Worm (Caenorhabditis elegans) whole organism, late embryonic: Measurements from ENCODE around the gene K10D11.4.

Experiments
- C38D4.7 ChIP-seq: fragments of 200-800 bp; sonication (Bioruptor generic); optimal IDR thresholded peaks from 2 replicates; lab custom pipeline; 2018; ENCODE audit warnings: mild to moderate bottlenecking, missing genetic modification characterization, moderate library complexity, missing compliant biosample characterization
- ama-1 ChIP-seq: fragments of 150-350 bp; optimal IDR thresholded peaks from 2 replicates; lab custom pipeline; 2014
- ceh-19 ChIP-seq: fragments of 200-800 bp; sonication (Bioruptor generic); optimal IDR thresholded peaks from 2 replicates; lab custom pipeline; 2018; ENCODE audit warnings: mild to moderate bottlenecking, missing genetic modification characterization, missing compliant biosample characterization
- ceh-24 ChIP-seq: sonication (generic microtip); optimal IDR thresholded peaks from 2 replicates; lab custom pipeline; 2016; ENCODE audit warnings: mild to moderate bottlenecking, missing genetic modification characterization, missing compliant biosample characterization
- ceh-31 ChIP-seq: sonication (generic microtip); optimal IDR thresholded peaks from 2 replicates; lab custom pipeline; 2016; ENCODE audit warnings: missing genetic modification characterization, missing compliant biosample characterization
- ceh-48 ChIP-seq: sonication (generic microtip); optimal IDR thresholded peaks from 2 replicates; lab custom pipeline; 2016; ENCODE audit warnings: missing genetic modification characterization, inconsistent platforms, missing compliant biosample characterization
- elt-4 ChIP-seq: sonication (generic microtip); optimal IDR thresholded peaks from 2 replicates; lab custom pipeline; 2016; ENCODE audit warnings: missing genetic modification characterization, missing compliant biosample characterization
- fkh-10 ChIP-seq: fragments of 150-350 bp; optimal IDR thresholded peaks from 2 replicates; lab custom pipeline; 2014; ENCODE audit warnings: missing biosample characterization, missing genetic modification reagents, missing genetic modification characterization
- gmeb-2 ChIP-seq: sonication (generic microtip); optimal IDR thresholded peaks from 2 replicates; lab custom pipeline; 2016; ENCODE audit warnings: missing genetic modification characterization, inconsistent platforms, missing compliant biosample characterization
- nfya-1 ChIP-seq: sonication (generic microtip); optimal IDR thresholded peaks from 2 replicates; lab custom pipeline; 2017; ENCODE audit warnings: missing genetic modification characterization, mild to moderate bottlenecking, missing compliant biosample characterization, antibody characterized with exemption, moderate library complexity
- npax-4 ChIP-seq: sonication (generic microtip); optimal IDR thresholded peaks from 2 replicates; lab custom pipeline; 2016; ENCODE audit warnings: missing genetic modification characterization, missing compliant biosample characterization
- pha-4 ChIP-seq: fragments of 150-350 bp; optimal IDR thresholded peaks from 2 replicates; lab custom pipeline; 2018; ENCODE audit warnings: missing biosample characterization, missing genetic modification reagents, missing genetic modification characterization
- rnt-1 ChIP-seq: sonication (generic microtip); optimal IDR thresholded peaks from 2 replicates; lab custom pipeline; 2016; ENCODE audit warnings: missing genetic modification characterization, missing compliant biosample characterization
- sox-4 ChIP-seq: sonication (generic microtip); optimal IDR thresholded peaks from 2 replicates; lab custom pipeline; 2017; ENCODE audit warnings: mild to moderate bottlenecking, missing genetic modification characterization, inconsistent platforms, missing compliant biosample characterization

DNA sequence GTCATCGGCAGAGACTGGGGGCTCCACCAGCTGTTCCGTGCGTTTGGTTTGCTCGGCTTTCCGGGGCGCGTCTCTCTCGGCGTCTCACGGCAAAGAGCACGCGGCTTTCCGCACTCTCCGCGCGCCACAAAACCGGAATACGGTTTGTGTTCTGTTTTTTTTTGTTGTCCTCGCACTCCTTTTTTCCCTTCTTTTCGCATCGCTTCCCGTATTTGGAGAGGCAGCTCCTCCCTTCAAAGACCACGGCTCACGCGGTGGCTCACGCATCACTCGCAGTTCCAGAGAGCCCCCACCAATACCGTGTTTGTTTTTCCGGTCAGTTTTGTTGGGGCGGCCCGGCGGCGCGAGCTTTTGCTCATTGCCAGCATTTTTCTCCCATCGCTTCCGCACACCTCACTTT, 28.6 kb upstream of the K10D11.4 start:
- TF ChIP-seq ceh-24 (tag; lab: Kevin White, UChicago), result no peak
- no peak for TF ChIP-seq gmeb-2 (tag; lab: Kevin White, UChicago)
- no peak for TF ChIP-seq fkh-10 (GFP tag; lab: Kevin White, UChicago)
- no peak for TF ChIP-seq ceh-19 (GFP tag; lab: Kevin White, UChicago)
- TF ChIP-seq C38D4.7 (GFP tag; lab: Kevin White, UChicago), result no peak
- TF ChIP-seq rnt-1, result no peak
- no peak for TF ChIP-seq ceh-48 (tag; lab: Kevin White, UChicago)
- no peak for TF ChIP-seq ceh-31 (tag; lab: Kevin White, UChicago)
- TF ChIP-seq pha-4 (tag; lab: Kevin White, UChicago), result no peak
- no peak for TF ChIP-seq npax-4 (tag; lab: Kevin White, UChicago)
- no peak for TF ChIP-seq sox-4
- TF ChIP-seq elt-4, result peak; percentile 55
- TF ChIP-seq nfya-1 (tag; lab: Kevin White, UChicago), result no peak
- TF ChIP-seq ama-1 (lab: Kevin White, UChicago), result no peak
